Worm (Caenorhabditis elegans) whole organism, early embryonic: ENCODE measurements around the gene Y75B12B.3.
"Not testable (repeated sequence)": the region's sequence is repeated elsewhere in the genome, so short reads cannot be mapped to it uniquely, and the experiment has no call there.

Source experiments
- B0310.2 ChIP-seq: sonication (generic microtip); optimal IDR thresholded peaks from 2 replicates; lab custom pipeline; 2016; ENCODE audit warnings: mild to moderate bottlenecking, missing genetic modification characterization, missing compliant biosample characterization
- F13C5.2 ChIP-seq: sonication (generic microtip); optimal IDR thresholded peaks from 2 replicates; lab custom pipeline; 2017; ENCODE audit warnings: mild to moderate bottlenecking, missing genetic modification characterization, inconsistent platforms, missing compliant biosample characterization
- aly-1 ChIP-seq: sonication (generic microtip); optimal IDR thresholded peaks from 2 replicates; lab custom pipeline; 2016; ENCODE audit warnings: missing genetic modification characterization, missing compliant biosample characterization
- ama-1 ChIP-seq: fragments of 150-350 bp; optimal IDR thresholded peaks from 2 replicates; lab custom pipeline; 2014
- ceh-13 ChIP-seq: fragments of 200-800 bp; sonication (Bioruptor generic); optimal IDR thresholded peaks from 2 replicates; lab custom pipeline; 2018; ENCODE audit warnings: mild to moderate bottlenecking, missing genetic modification characterization, missing compliant biosample characterization
- ceh-36 ChIP-seq: sonication (generic microtip); optimal IDR thresholded peaks from 2 replicates; lab custom pipeline; 2016; ENCODE audit warnings: missing genetic modification characterization, inconsistent platforms, missing compliant biosample characterization
- ets-7 ChIP-seq: sonication (generic microtip); optimal IDR thresholded peaks from 2 replicates; lab custom pipeline; 2016; ENCODE audit warnings: missing genotype, missing genetic modification characterization, missing compliant biosample characterization
- flt-1 ChIP-seq: fragments of 200-800 bp; sonication (Bioruptor generic); IDR thresholded peaks from 2 replicates; pipeline ENCODE4 v1.3.6; 2022; ENCODE audit warnings: missing genetic modification characterization, missing compliant biosample characterization
- hmbx-1 ChIP-seq: sonication (generic microtip); optimal IDR thresholded peaks from 2 replicates; lab custom pipeline; 2016; ENCODE audit warnings: mild to moderate bottlenecking, missing genetic modification characterization, missing compliant biosample characterization
- hmg-4 ChIP-seq: fragments of 200-800 bp; sonication (Bioruptor generic); optimal IDR thresholded peaks from 2 replicates; lab custom pipeline; 2018; ENCODE audit warnings: mild to moderate bottlenecking, missing genetic modification characterization, missing compliant biosample characterization
- hnd-1 ChIP-seq: sonication (generic microtip); optimal IDR thresholded peaks from 2 replicates; lab custom pipeline; 2016; ENCODE audit warnings: missing genetic modification characterization, missing compliant biosample characterization
- pes-1 ChIP-seq: fragments of 200-800 bp; sonication (Bioruptor generic); IDR thresholded peaks from 2 replicates; pipeline ENCODE4 v1.3.6; 2022; ENCODE audit warnings: missing genetic modification reagents, missing genetic modification characterization, missing compliant biosample characterization
- scrt-1 ChIP-seq: fragments of 200-800 bp; sonication (Bioruptor generic); IDR thresholded peaks from 2 replicates; pipeline ENCODE4 v1.3.6; 2022; ENCODE audit warnings: missing genetic modification characterization, missing compliant biosample characterization
- sea-1 ChIP-seq: fragments of 200-800 bp; sonication (Bioruptor generic); conservative IDR thresholded peaks from 2 replicates; pipeline ENCODE4 v1.3.6; 2022; ENCODE audit warnings: missing genetic modification characterization, missing compliant biosample characterization
- tbx-11 ChIP-seq: fragments of 200-800 bp; sonication (Bioruptor generic); IDR thresholded peaks from 2 replicates; pipeline ENCODE4 v1.3.6; 2022; ENCODE audit warnings: missing genetic modification characterization, missing compliant biosample characterization
- tbx-37 ChIP-seq: fragments of 200-800 bp; sonication (Bioruptor generic); conservative IDR thresholded peaks from 2 replicates; pipeline ENCODE4 v1.3.6; 2022; ENCODE audit warnings: missing genetic modification reagents, missing genetic modification characterization, missing compliant biosample characterization
- tra-4 ChIP-seq: sonication (generic microtip); optimal IDR thresholded peaks from 2 replicates; lab custom pipeline; 2017; ENCODE audit warnings: missing genetic modification characterization, missing compliant biosample characterization

Gene Y75B12B.3

DNA sequence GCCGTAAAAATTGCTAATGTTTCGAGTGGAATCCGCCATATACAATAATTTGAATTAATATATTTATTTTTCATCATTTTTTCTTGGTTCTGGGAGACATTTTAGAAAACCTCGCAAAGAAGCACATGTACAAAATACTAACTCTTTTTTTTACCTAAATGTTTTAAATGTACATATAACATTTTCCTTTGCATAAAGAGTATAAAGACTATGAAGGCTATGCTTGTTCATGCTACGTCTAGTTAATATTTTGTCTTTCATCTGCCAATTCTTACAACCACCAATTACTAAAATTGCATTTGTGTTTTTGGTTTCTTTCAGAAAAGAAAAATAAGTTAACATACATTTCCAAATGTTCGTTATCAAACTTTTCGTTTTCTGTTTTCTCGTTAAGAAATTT is 35.3 kb upstream of the Y75B12B.3 start, which contains the start of gene irld-25:
irld-25 (plus strand) TSS at position 301 of the 400 bp plus-strand sequence.
- TF ChIP-seq pes-1 (GFP tag; lab: Robert Waterston, UW) (no peak), B0310.2 (tag; lab: Kevin White, UChicago) (no peak), scrt-1 (no peak), F13C5.2 (tag; lab: Kevin White, UChicago) (no peak), tra-4 (tag; lab: Kevin White, UChicago) (no peak), ets-7 (no peak), ama-1 (no peak), tbx-11 (GFP tag; lab: Robert Waterston, UW) (no peak), hmg-4 (GFP tag; lab: Kevin White, UChicago) (no peak), ceh-36 (tag; lab: Kevin White, UChicago) (no peak), ceh-13 (no peak), hmbx-1 (tag; lab: Kevin White, UChicago) (no peak), flt-1 (GFP tag; lab: Robert Waterston, UW) (no peak), tbx-37 (GFP tag; lab: Robert Waterston, UW) (no peak)

DNA sequence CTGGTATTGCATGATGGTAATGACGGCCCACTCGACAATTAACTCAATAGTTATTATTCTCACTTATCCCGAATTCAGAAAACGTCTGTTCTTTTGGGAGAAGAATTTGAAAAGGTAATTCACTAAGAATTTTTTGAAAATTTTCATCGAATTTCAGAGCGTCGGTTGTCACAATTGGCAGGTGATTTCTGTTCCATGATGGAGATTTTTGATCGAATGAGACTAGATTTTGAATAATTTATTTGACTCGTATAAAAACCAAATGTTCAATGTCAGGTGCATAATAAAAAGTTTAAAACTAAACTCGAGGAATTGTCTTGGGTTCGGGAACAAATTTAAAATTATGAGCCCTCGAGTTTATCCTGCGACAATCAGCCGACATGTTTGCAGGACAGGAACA is 30.6 kb upstream of the Y75B12B.3 start, which contains the start of gene sri-25:
sri-25 (plus strand) TSS at position 301 of the 400 bp plus-strand sequence.
- no peak for TF ChIP-seq pes-1 (GFP tag; lab: Robert Waterston, UW)
- no peak for TF ChIP-seq tra-4 (tag; lab: Kevin White, UChicago)
- TF ChIP-seq ceh-13 = no peak
- no peak for TF ChIP-seq scrt-1
- TF ChIP-seq aly-1 = no peak
- TF ChIP-seq sea-1 (GFP tag; lab: Robert Waterston, UW) = no peak
- TF ChIP-seq F13C5.2 (tag; lab: Kevin White, UChicago) = no peak
- no peak for TF ChIP-seq B0310.2 (tag; lab: Kevin White, UChicago)

DNA sequence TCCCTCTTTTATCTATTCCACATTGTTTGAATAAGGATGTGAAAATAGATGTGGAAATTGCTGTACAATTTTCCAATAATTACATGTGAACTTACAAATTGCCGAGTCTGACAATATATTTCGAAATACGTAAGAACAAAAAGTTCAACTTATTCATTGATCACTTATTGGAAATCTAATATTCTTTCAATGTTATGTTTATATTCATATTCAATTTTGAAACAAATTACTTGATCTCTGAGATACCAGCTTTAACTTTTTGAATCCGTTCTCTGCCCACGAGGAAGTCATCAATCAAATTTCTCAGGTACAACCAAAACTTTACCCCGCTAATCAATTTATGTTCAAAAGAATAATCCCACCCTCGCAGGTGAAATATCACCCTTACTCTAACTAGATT is 29.1 kb upstream of the Y75B12B.3 start, which contains the start of gene sri-26:
sri-26 (plus strand) TSS at position 301 of the 400 bp plus-strand sequence.
- not testable (repeated sequence) for TF ChIP-seq sea-1 (GFP tag; lab: Robert Waterston, UW); hnd-1 (tag; lab: Kevin White, UChicago); scrt-1

DNA sequence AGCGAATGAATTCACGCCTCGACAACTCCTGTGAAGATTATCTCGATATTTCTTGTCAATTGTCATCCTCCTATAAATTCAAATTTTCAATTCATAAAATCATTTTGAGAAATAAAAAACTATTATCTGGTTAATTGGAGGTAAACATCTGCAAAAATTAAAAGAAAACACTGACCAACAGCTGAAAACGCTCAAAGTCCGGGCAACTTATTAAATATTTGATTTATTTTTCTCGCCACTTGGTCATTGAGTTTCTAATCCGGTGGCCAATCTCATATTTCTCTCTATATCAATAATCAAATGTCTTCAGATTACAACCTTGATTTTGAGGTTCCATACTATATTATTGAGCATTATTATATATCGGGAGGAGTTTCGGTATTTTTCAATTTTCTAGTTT is 25.8 kb upstream of the Y75B12B.3 start, which contains the start of gene sri-24:
sri-24 (plus strand) TSS at position 301 of the 400 bp plus-strand sequence.
- not testable (repeated sequence) for TF ChIP-seq sea-1 (GFP tag; lab: Robert Waterston, UW); tbx-11 (GFP tag; lab: Robert Waterston, UW); ets-7

DNA sequence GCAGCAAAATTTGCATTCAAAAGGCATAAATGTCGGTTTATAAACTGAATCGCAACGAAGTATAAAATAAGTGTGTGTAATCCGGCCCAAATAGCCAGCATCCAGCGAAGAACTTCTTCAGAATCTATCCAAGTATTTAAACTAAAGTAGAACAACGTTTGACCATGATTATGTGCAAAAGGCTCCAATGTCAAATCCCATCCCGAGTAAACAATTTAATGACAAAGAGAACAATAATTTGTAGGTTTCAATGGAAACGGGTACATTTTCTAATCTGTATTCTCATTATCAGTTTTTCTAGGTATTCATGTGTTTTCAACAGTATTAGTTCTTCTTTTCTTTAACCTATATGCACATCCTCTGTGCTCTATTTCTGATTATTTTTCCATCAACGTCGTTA is 21.6 kb upstream of the Y75B12B.3 start, which contains the start of gene C41G6.12:
C41G6.12 (minus strand) TSS at position 101 of the 400 bp plus-strand sequence.
- TF ChIP-seq tbx-11 (GFP tag; lab: Robert Waterston, UW); hmg-4 (GFP tag; lab: Kevin White, UChicago); F13C5.2 (tag; lab: Kevin White, UChicago): not testable (repeated sequence)

DNA sequence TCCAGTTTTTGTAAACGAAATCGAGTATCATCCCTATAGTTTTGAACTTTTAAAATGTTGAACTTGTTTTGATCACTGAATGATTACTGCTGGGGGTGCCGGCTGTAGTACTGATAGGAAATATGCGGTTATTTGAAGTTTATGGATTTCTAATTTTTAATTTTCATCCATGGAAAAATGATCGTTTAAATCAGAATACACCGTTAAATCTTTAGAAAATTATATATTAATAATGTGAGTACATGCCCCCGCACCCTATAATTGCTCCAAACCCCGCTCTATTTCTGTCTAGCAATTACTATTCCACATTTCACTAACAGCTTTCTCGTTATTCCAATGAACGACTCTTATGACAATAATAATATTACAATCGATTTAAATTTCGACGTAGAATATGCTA is 13.7 kb upstream of the Y75B12B.3 start, which contains the start of gene Y75B12B.10:
Y75B12B.10 (plus strand) TSS at position 301 of the 400 bp plus-strand sequence.
- TF ChIP-seq ceh-13 (no peak), hnd-1 (tag; lab: Kevin White, UChicago) (no peak), sea-1 (GFP tag; lab: Robert Waterston, UW) (no peak), ama-1 (no peak), scrt-1 (no peak), pes-1 (GFP tag; lab: Robert Waterston, UW) (no peak), aly-1 (no peak), F13C5.2 (tag; lab: Kevin White, UChicago) (no peak), tbx-11 (GFP tag; lab: Robert Waterston, UW) (no peak), hmg-4 (GFP tag; lab: Kevin White, UChicago) (no peak), ets-7 (no peak), hmbx-1 (tag; lab: Kevin White, UChicago) (no peak), B0310.2 (tag; lab: Kevin White, UChicago) (no peak), tbx-37 (GFP tag; lab: Robert Waterston, UW) (no peak), ceh-36 (tag; lab: Kevin White, UChicago) (no peak), flt-1 (GFP tag; lab: Robert Waterston, UW) (no peak)

DNA sequence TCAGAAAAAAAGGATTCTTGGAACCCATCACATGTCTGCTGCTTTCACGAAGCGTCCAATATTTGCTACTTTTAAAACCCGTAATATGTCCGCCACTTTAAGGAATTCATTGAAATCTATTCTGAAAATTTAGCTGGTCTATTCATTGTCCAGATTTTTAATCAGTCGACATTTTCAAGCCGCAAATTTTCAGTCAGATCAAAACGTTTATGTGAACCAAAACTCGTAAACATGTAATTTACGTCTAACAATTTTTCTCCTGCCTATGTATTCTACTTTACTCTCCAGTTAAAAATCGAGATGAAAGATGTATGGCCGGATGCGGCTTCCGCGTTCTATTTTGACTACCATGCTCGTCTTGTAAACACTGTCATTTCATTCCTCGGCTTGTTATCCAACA is 11.9 kb upstream of the Y75B12B.3 start, which contains the start of gene srw-1:
srw-1 (plus strand) TSS at position 301 of the 400 bp plus-strand sequence.
- TF ChIP-seq hmbx-1 (tag; lab: Kevin White, UChicago) = no peak
- TF ChIP-seq hnd-1 (tag; lab: Kevin White, UChicago) = no peak
- no peak for TF ChIP-seq tbx-37 (GFP tag; lab: Robert Waterston, UW)
- TF ChIP-seq pes-1 (GFP tag; lab: Robert Waterston, UW) = no peak
- no peak for TF ChIP-seq hmg-4 (GFP tag; lab: Kevin White, UChicago)
- no peak for TF ChIP-seq tra-4 (tag; lab: Kevin White, UChicago)
- no peak for TF ChIP-seq ama-1

DNA sequence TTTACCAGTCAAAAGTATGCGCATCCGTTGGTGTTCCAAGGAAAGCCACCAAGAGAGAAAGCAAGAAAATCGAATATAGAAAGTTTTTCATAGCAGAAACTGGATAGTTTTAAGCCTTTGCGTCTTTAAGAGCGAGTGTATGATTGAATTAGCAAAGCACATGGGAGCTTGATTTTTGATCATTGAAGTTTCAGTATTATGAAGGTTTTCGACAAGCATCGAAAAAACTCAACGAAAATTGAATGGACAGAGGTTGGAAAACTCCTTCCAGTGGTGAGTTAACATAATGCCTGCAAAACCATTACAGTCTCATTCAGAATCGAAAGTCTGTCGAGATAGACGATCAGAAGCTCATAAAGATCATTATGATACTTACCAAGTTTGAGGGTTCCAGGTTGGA is 7.8 kb upstream of the Y75B12B.3 start, which contains the start of gene Y75B12B.13:
Y75B12B.13 (minus strand) TSS at position 101 of the 400 bp plus-strand sequence.
- TF ChIP-seq sea-1 (GFP tag; lab: Robert Waterston, UW) (no peak), flt-1 (GFP tag; lab: Robert Waterston, UW) (no peak), aly-1 (no peak), ets-7 (no peak), B0310.2 (tag; lab: Kevin White, UChicago) (no peak), hmg-4 (GFP tag; lab: Kevin White, UChicago) (no peak), F13C5.2 (tag; lab: Kevin White, UChicago) (no peak), tra-4 (tag; lab: Kevin White, UChicago) (no peak), ceh-13 (no peak)
